Worm (Caenorhabditis elegans) whole organism, early embryonic: ENCODE data around the gene lgc-23.

Experiments used
- F13C5.2 ChIP-seq: sonication (generic microtip); optimal IDR thresholded peaks from 2 replicates; lab custom pipeline; 2017; ENCODE audit warnings: mild to moderate bottlenecking, missing genetic modification characterization, inconsistent platforms, missing compliant biosample characterization
- ama-1 ChIP-seq: fragments of 150-350 bp; optimal IDR thresholded peaks from 2 replicates; lab custom pipeline; 2014
- ceh-36 ChIP-seq: sonication (generic microtip); optimal IDR thresholded peaks from 2 replicates; lab custom pipeline; 2016; ENCODE audit warnings: missing genetic modification characterization, inconsistent platforms, missing compliant biosample characterization
- pes-1 ChIP-seq: fragments of 200-800 bp; sonication (Bioruptor generic); IDR thresholded peaks from 2 replicates; pipeline ENCODE4 v1.3.6; 2022; ENCODE audit warnings: missing genetic modification reagents, missing genetic modification characterization, missing compliant biosample characterization
- tbx-11 ChIP-seq: fragments of 200-800 bp; sonication (Bioruptor generic); IDR thresholded peaks from 2 replicates; pipeline ENCODE4 v1.3.6; 2022; ENCODE audit warnings: missing genetic modification characterization, missing compliant biosample characterization
- tra-4 ChIP-seq: sonication (generic microtip); optimal IDR thresholded peaks from 2 replicates; lab custom pipeline; 2017; ENCODE audit warnings: missing genetic modification characterization, missing compliant biosample characterization

ce11 chrX:12105458-12105857, 40.5 kb downstream of the lgc-23 start:
- TF ChIP-seq ama-1 (lab: Kevin White, UChicago) (no peak), ceh-36 (tag; lab: Kevin White, UChicago) (no peak), pes-1 (GFP tag; lab: Robert Waterston, UW) (no peak), F13C5.2 (tag; lab: Kevin White, UChicago) (no peak), tbx-11 (no peak), tra-4 (tag; lab: Kevin White, UChicago) (no peak)
